Fruit fly (Drosophila melanogaster) S2 (cell line): ENCODE data around the gene Acbp4.

Experiments used
- CG8478 ChIP-seq: fragments of >200 bp; optimal IDR thresholded peaks from 2 replicates; lab custom pipeline; 2018
- CTCF ChIP-seq, 2 experiments: fragments of >200 bp; optimal IDR thresholded peaks; 2 replicates each; lab custom pipeline; 2018

The Acbp4 gene

dm6 chr3L:7096530-7096929, 31.5 kb downstream of the Acbp4 start:
- TF ChIP-seq CG8478 (no peak), CTCF (optimal IDR thresholded peaks at IDR 0.05; lab: Kevin White, UChicago) (no peak)

DNA sequence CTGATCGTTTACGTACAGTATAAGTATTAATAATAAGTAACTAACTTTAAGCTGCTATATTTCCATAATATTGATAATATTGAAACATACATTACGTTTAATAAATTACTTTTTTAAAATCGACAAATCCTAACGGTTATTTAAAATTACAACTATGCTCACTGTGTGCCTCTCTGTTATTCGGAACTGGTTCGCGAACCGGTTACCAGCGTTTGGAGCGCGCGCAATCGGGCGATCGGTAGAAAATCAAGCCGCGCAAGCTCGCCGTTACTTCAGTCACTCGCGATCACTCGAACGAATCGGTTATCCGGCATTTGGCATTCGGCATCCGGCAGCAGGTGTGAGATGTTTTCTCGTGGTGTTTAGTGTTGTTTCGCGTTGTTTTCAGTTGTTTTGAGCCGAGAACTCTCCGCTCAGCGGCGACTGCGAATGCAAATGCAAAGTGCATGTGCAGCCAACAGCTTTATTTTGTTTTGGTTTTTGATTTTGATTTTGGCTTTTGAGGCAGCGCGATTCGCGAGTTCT, 33.5 kb downstream of the Acbp4 start, which contains the start of gene form3:
Gene form3 (plus strand): TSS at position 271 of the 525 bp plus-strand sequence.
- TF ChIP-seq CTCF (optimal IDR thresholded peaks at IDR 0.05; lab: Kevin White, UChicago) (no peak), CG8478 (no peak)

DNA sequence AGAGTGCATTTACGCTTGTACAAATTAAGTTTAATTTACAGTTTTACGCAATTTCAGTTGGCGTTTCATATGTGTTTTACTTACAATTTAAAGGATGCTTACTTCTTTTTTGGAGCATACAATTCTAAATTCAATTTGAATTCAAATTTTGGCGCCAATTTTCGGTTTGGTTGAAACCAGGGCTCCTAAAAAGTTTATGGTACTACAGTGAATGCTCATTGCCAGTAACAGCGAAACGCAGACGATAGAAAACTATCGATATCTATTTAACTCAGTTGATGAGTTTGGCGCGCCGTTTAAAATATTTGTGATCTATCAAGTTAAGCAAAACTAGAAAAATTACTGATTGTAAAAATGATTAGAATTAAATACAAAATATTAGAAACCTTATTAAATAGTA, 34.0 kb downstream of the Acbp4 start:
- TF ChIP-seq CTCF (optimal IDR thresholded peaks at IDR 0.05; lab: Kevin White, UChicago) = no peak
- no peak for TF ChIP-seq CG8478

DNA sequence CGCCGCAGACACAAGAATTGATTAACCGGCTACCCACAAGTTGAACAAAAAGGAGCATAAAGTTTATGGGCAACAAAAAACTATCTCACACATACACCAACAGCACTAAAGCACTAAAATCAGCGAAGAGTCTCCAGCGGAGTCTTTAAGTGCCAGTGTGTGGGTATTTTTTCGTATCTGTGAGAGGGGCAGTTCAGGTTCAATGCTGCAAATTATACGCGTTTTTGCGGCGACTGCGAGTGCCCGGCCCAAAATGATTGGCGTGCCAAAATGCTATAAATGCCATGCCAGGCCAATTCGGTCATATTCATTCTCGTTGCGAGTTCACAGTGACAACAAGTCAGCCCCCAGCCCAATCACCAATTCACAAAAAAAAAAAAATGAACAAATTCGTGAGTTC, 35.2 kb downstream of the Acbp4 start, which contains the start of gene Cpr65Ec:
Gene Cpr65Ec (plus strand): TSS at position 301 of the 400 bp plus-strand sequence.
- TF ChIP-seq CTCF (optimal IDR thresholded peaks at IDR 0.05; lab: Kevin White, UChicago) (no peak), CG8478 (no peak)

dm6 chr3L:7091331-7091904, 36.6 kb downstream of the Acbp4 start:
- TF ChIP-seq CG8478 (no peak), CTCF (optimal IDR thresholded peaks at IDR 0.05; lab: Kevin White, UChicago) (no peak)

- TF ChIP-seq CTCF (optimal IDR thresholded peaks at IDR 0.05; lab: Kevin White, UChicago) = no peak
- TF ChIP-seq CG8478 = no peak
These were observed 37.3 kb downstream of the Acbp4 start for dm6 chr3L:7090764-7091163.

DNA sequence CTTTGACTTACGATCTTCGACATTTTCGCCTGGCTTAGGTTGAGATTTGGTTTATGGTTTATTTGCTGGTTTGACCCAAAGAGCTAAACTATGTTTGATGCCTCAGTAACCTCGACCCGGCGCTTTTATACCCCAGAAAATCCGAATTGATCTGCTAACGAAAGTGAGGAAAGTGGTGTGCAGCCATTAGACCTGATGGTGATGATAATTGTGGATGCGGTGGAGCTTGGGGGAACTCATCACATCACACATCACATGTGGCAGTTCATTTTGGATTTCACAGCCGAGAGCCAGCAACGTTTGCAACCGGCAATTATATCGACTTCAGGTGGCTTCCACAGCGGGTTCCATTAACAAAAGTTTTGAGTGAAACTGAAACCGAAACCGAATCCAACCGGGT, 39.4 kb downstream of the Acbp4 start, which contains the start of gene Cpr65Eb:
Gene Cpr65Eb (minus strand): TSS at position 101 of the 400 bp plus-strand sequence.
- TF ChIP-seq CG8478 = no peak
- TF ChIP-seq CTCF (optimal IDR thresholded peaks at IDR 0.05; lab: Kevin White, UChicago) = no peak

DNA sequence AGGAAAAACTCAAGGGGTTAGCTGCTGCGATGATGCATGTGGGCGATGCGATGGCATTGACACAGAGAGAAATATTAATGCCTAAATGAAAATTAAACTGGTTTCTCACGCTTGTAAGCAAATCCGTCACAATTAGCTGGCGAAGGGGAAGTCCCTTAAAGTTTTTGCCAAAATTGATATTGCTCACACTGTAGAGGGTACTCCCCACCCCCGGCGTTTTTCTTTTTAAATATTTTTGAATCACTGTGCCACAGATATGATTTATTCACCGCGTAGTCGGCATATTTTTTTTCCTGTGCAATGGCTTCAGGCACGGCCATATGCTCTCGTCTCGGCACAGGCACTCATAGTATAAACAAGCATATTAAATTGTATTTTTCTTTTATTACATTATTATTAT, 40.7 kb downstream of the Acbp4 start:
- TF ChIP-seq CG8478 = no peak
- no peak for TF ChIP-seq CTCF (optimal IDR thresholded peaks at IDR 0.05; lab: Kevin White, UChicago)

DNA sequence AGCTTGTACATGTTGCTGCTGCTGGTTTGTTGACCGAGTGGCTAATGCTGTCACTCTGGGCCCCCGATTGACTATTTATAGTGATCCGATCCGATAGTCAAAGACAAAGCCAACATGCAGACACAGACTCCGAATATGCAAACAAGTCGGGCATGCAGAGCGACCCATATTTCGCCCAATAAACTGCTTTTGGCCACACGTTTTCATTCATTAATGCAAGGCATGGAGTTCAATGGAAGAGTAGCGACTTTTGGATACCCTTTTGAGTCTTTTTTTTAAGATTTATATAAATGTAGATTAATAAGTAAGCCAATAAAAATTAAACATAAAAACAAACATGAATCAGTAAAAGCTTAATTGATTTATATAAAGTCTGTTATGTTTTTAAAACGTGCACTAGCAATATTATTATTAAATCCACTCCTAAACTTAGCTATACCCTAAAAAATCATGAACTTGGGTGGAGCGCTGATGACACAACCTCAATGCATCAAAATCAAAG, 41.5 kb downstream of the Acbp4 start, which contains the start of gene Cpr65Ea:
Gene Cpr65Ea (minus strand): TSS at position 51 of the 502 bp plus-strand sequence.
- TF ChIP-seq CTCF (optimal IDR thresholded peaks at IDR 0.05; lab: Kevin White, UChicago) (no peak), CG8478 (no peak)

dm6 chr3L:7086093-7086492, 42.0 kb downstream of the Acbp4 start:
- TF ChIP-seq CTCF (optimal IDR thresholded peaks at IDR 0.05; lab: Kevin White, UChicago) (no peak), CG8478 (no peak)

DNA sequence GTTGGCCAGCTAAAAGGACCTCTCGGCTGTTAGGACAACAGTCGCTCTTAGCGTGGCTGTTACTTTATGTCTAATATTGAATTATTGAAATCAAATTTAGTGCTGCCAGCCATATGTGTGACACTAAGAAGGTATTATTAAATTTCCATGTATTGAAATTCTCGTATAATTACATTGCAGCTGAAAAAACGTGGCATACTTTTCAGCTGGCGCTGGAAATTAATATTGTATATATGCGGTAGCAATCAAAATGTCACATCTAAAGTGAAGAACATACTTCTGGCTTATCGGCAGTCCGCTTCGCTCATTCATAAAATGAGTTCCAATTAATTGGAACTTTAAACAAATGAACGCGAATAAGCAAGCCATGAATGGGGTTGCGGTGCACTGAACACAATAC, 45.9 kb downstream of the Acbp4 start:
- TF ChIP-seq CTCF (optimal IDR thresholded peaks at IDR 0.05; lab: Kevin White, UChicago) = no peak
- no peak for TF ChIP-seq CG8478
